Comparison of ENCODE assay signal across 4 worm cellular contexts in genomic region chrV:373192-373591, ce11.
TF ChIP-seq lines count a peak whose summit lies in the region.

No protein-coding gene starts in this region.

TF ChIP-seq in whole organism, L4 larva, 104 proteins besides CTCF, POLR2A, EP300 and RAD21:
- TF ChIP-seq unc-62 (GFP tag; optimal IDR thresholded peaks at IDR 0.05 in 1 of 2; lab: Kevin White, UChicago) (peak in 1 of 2 experiments; percentile 22), unc-62 (tag; optimal IDR thresholded peaks at IDR 0.05; lab: Kevin White, UChicago) (no peak), set-16 (GFP tag; IDR thresholded peaks at IDR 0.05; lab: Robert Waterston, UW) (peak; percentile 81), ztf-11 (tag; optimal IDR thresholded peaks at IDR 0.05; lab: Kevin White, UChicago) (no peak), nhr-102 (tag; optimal IDR thresholded peaks at IDR 0.05; lab: Kevin White, UChicago) (no peak), daf-16 (GFP tag; optimal IDR thresholded peaks at IDR 0.05; lab: Kevin White, UChicago) (no peak), daf-16 (tag; optimal IDR thresholded peaks at IDR 0.05; lab: Kevin White, UChicago) (no peak)

TF ChIP-seq in whole organism, early embryonic, 17 proteins besides CTCF, POLR2A, EP300 and RAD21:
- TF ChIP-seq sea-1 (GFP tag; conservative IDR thresholded peaks at IDR 0.05; lab: Robert Waterston, UW) (no peak), ceh-36 (tag; optimal IDR thresholded peaks at IDR 0.05; lab: Kevin White, UChicago) (peak; percentile 67)

TF ChIP-seq in whole organism, midembryonic, 9 proteins besides CTCF, POLR2A, EP300 and RAD21:
- TF ChIP-seq flt-1 (GFP tag; IDR thresholded peaks at IDR 0.05; lab: Robert Waterston, UW) (0 out of 2 replicates have a peak, but pooled peaks have one; percentile 31), tab-1 (GFP tag; IDR thresholded peaks at IDR 0.05; lab: Robert Waterston, UW) (no peak)
TF ChIP-seq in whole organism, midembryonic: peak in this region for 1.

TF ChIP-seq in whole organism, young adult, 124 proteins besides CTCF, POLR2A, EP300 and RAD21:
- TF ChIP-seq zfh-2 (GFP tag; conservative IDR thresholded peaks at IDR 0.05; lab: Robert Waterston, UW) (peak; percentile 80), egrh-3 (GFP tag; IDR thresholded peaks at IDR 0.05; lab: Robert Waterston, UW) (0 out of 2 replicates have a peak, but pooled peaks have one; percentile 17), F57A8.1 (GFP tag; optimal IDR thresholded peaks at IDR 0.05; lab: Kevin White, UChicago) (no peak)
